6 fruit fly cellular contexts compared by ENCODE assay signal in the genomic region with DNA sequence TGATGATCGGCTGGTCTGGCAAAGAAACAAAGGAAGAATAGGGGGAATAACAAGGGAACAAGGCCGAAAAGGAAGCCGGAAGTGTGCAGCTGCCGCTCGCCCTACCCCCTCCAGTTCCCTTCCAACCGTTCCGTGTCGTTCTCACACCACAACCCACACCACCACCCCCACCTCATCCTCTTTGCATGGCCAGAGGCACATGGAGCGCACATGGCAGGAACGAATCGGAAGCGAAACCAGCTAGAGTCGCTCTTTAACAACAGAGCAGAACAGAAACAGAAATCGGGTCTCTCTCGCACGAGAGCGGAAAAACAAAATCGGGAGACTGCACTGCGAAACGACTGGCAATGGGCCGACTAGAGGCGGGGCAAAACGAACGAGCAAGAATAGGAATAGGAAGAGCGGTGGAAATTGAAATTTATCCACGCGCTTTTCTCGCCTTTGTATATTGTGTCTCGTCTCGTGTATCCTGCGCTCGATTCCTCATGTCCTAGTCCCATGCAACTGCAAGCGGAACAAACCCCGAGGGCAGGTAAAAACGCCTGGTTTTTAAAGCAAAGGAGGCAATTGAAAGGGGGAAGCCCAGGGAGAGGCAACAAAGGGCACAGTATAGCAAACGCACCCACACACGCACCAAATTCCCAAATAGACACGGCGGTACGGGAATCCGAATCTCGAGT.
TF ChIP-seq lines count a peak whose summit lies in the region.

No protein-coding gene starts in this region.

- no peak for TF ChIP-seq CTCF in whole organism, embryonic (GFP tag; optimal IDR thresholded peaks at IDR 0.05; lab: Kevin White, UChicago)

TF ChIP-seq in whole organism, 6 proteins besides CTCF, POLR2A, EP300 and RAD21:
- no peak for TF ChIP-seq usp (GFP tag; optimal IDR thresholded peaks at IDR 0.05; lab: Kevin White, UChicago)
- peak; percentile 31 for TF ChIP-seq Dll (optimal IDR thresholded peaks at IDR 0.05; lab: Kevin White, UChicago)

TF ChIP-seq in whole organism, adult, 20 proteins besides CTCF, POLR2A, EP300 and RAD21:
- TF ChIP-seq ovo (GFP tag; optimal IDR thresholded peaks at IDR 0.05; lab: Kevin White, UChicago) (no peak), Mnt (GFP tag; optimal IDR thresholded peaks at IDR 0.05; lab: Kevin White, UChicago) (peak; percentile 98), CG5204 (GFP tag; optimal IDR thresholded peaks at IDR 0.05; lab: Kevin White, UChicago) (no peak), CG7101 (tag; optimal IDR thresholded peaks at IDR 0.05; lab: Kevin White, UChicago) (no peak)

TF ChIP-seq in whole organism, embryonic, 481 proteins besides CTCF, POLR2A, EP300 and RAD21 (continues in another document):
- TF ChIP-seq chinmo (GFP tag; IDR thresholded peaks at IDR 0.05; lab: Robert Waterston, UW; ENCODE audit: partially characterized antibody) (0 out of 4 replicates have a peak, but pooled peaks have one; percentile 6), Deaf1 (tag; optimal IDR thresholded peaks at IDR 0.05; lab: Kevin White, UChicago) (peak; percentile 46), CG13624 (GFP tag; optimal IDR thresholded peaks at IDR 0.05; lab: Kevin White, UChicago) (no peak), Trl (optimal IDR thresholded peaks at IDR 0.05; lab: Kevin White, UChicago) (peak; percentile 48 to 66), Trl (GFP tag; optimal IDR thresholded peaks at IDR 0.05; lab: Kevin White, UChicago) (no peak), twi (tag; optimal IDR thresholded peaks at IDR 0.05; lab: Kevin White, UChicago) (peak; percentile 91), jigr1 (GFP tag; IDR thresholded peaks at IDR 0.05; lab: Robert Waterston, UW) (no peak), gt (GFP tag; IDR thresholded peaks at IDR 0.05; lab: Robert Waterston, UW) (no peak), az2 (GFP tag; optimal IDR thresholded peaks at IDR 0.05; lab: Kevin White, UChicago) (no peak), CG3163 (GFP tag; optimal IDR thresholded peaks at IDR 0.05; lab: Kevin White, UChicago) (peak; percentile 29), gsb-n (tag; optimal IDR thresholded peaks at IDR 0.05; lab: Kevin White, UChicago) (no peak), phol (tag; optimal IDR thresholded peaks at IDR 0.05; lab: Kevin White, UChicago) (no peak), sqz (GFP tag; optimal IDR thresholded peaks at IDR 0.05; lab: Kevin White, UChicago) (no peak), ci (GFP tag; IDR thresholded peaks at IDR 0.05; lab: Robert Waterston, UW) (0 out of 3 replicates have a peak, but pooled peaks have one; percentile 13), CG1832 (GFP tag; optimal IDR thresholded peaks at IDR 0.05; lab: Kevin White, UChicago) (peak; percentile 18), Sry-δ (GFP tag; optimal IDR thresholded peaks at IDR 0.05; lab: Kevin White, UChicago) (no peak), Usf (GFP tag; optimal IDR thresholded peaks at IDR 0.05; lab: Kevin White, UChicago) (no peak), gcm (GFP tag; optimal IDR thresholded peaks at IDR 0.05; lab: Kevin White, UChicago) (no peak), pfk (GFP tag; optimal IDR thresholded peaks at IDR 0.05; lab: Kevin White, UChicago) (peak; percentile 99)

TF ChIP-seq in whole organism, prepupa, 60 proteins besides CTCF, POLR2A, EP300 and RAD21:
- TF ChIP-seq CG34406 (GFP tag; optimal IDR thresholded peaks at IDR 0.05; lab: Kevin White, UChicago), result no peak
- TF ChIP-seq dsx (GFP tag; optimal IDR thresholded peaks at IDR 0.05; lab: Kevin White, UChicago; ENCODE audit: poor library complexity, severe bottlenecking), result peak; percentile 12
- no peak for TF ChIP-seq Hr38 (GFP tag; optimal IDR thresholded peaks at IDR 0.05; lab: Kevin White, UChicago)
- peak; percentile 10 for TF ChIP-seq CG1621 (tag; optimal IDR thresholded peaks at IDR 0.05; lab: Kevin White, UChicago)
- TF ChIP-seq Eip78C (GFP tag; lab: Kevin White, UChicago), result peak; percentile 26

TF ChIP-seq in whole organism, pupa, 21 proteins besides CTCF, POLR2A, EP300 and RAD21:
- TF ChIP-seq CG9948 (tag; optimal IDR thresholded peaks at IDR 0.05; lab: Kevin White, UChicago) (no peak), CG13204 (GFP tag; optimal IDR thresholded peaks at IDR 0.05; lab: Kevin White, UChicago) (peak; percentile 69), EcR (GFP tag; optimal IDR thresholded peaks at IDR 0.05; lab: Kevin White, UChicago) (peak; percentile 39)
TF ChIP-seq in whole organism, pupa: peak in this region for 2.

TF ChIP-seq in whole organism, wandering third instar larva, 38 proteins besides CTCF, POLR2A, EP300 and RAD21:
- TF ChIP-seq pan (optimal IDR thresholded peaks at IDR 0.05; lab: Kevin White, UChicago) (no peak), psq (GFP tag; optimal IDR thresholded peaks at IDR 0.05; lab: Kevin White, UChicago) (peak; percentile 21)
